Fruit fly (Drosophila melanogaster) whole organism, embryonic: ENCODE data around the gene CG31633.
A peak's percentile ranks its signal among the peaks of the same experiment; 100 is the strongest.

Experiments used
- Blimp-1 ChIP-seq: fragments of 200-800 bp; sonication (Bioruptor generic); optimal IDR thresholded peaks from 3 replicates; lab custom pipeline; 2018; ENCODE audit warnings: missing biosample characterization, missing genetic modification characterization, mild to moderate bottlenecking, moderate library complexity, missing genetic modification reagents
- CG11504 ChIP-seq: fragments of 200-800 bp; sonication (Bioruptor generic); optimal IDR thresholded peaks from 3 replicates; lab custom pipeline; 2019; ENCODE audit warnings: missing biosample characterization, mild to moderate bottlenecking, missing genetic modification characterization, moderate library complexity
- CG12155 ChIP-seq: fragments of 200-800 bp; sonication (Bioruptor generic); optimal IDR thresholded peaks from 3 replicates; lab custom pipeline; 2016; ENCODE audit warnings: missing biosample characterization, missing genetic modification characterization
- CG1233 ChIP-seq: fragments of 200-800 bp; sonication (Bioruptor generic); optimal IDR thresholded peaks from 4 replicates; lab custom pipeline; 2018; ENCODE audit warnings: missing biosample characterization, mild to moderate bottlenecking, missing genetic modification characterization
- CG12769 ChIP-seq: fragments of 200-800 bp; sonication (Bioruptor generic); optimal IDR thresholded peaks from 2 replicates; lab custom pipeline; 2019; ENCODE audit warnings: missing biosample characterization, mild to moderate bottlenecking, missing genetic modification characterization, moderate library complexity
- CG14050 ChIP-seq: fragments of 200-800 bp; sonication (Bioruptor generic); IDR thresholded peaks from 3 replicates; pipeline ENCODE4 v1.3.6; 2022; ENCODE audit warnings: missing biosample characterization, missing genetic modification characterization
- CG14710 ChIP-seq: fragments of 200-800 bp; sonication (Bioruptor generic); optimal IDR thresholded peaks from 3 replicates; lab custom pipeline; 2019; ENCODE audit warnings: missing biosample characterization, mild to moderate bottlenecking, missing genetic modification characterization, moderate library complexity
- CG15514 ChIP-seq: fragments of 200-800 bp; sonication (Bioruptor generic); optimal IDR thresholded peaks from 3 replicates; lab custom pipeline; 2017; ENCODE audit warnings: missing biosample characterization, missing genetic modification characterization, mild to moderate bottlenecking, moderate library complexity, missing genetic modification reagents
- CG15601 ChIP-seq: fragments of 200-800 bp; sonication (Bioruptor generic); optimal IDR thresholded peaks from 3 replicates; lab custom pipeline; 2019; ENCODE audit warnings: missing biosample characterization, mild to moderate bottlenecking, missing genetic modification characterization, moderate library complexity
- CG17186 ChIP-seq: fragments of 200-800 bp; sonication (Bioruptor generic); optimal IDR thresholded peaks from 3 replicates; lab custom pipeline; 2017; ENCODE audit warnings: missing biosample characterization, missing genetic modification reagents, missing genetic modification characterization
- CG17568 ChIP-seq: fragments of 200-800 bp; sonication (Bioruptor generic); optimal IDR thresholded peaks from 2 replicates; lab custom pipeline; 2018; ENCODE audit warnings: missing biosample characterization, mild to moderate bottlenecking, missing genetic modification characterization, moderate library complexity
- CG18619 ChIP-seq: fragments of 200-800 bp; sonication (Bioruptor generic); optimal IDR thresholded peaks from 3 replicates; lab custom pipeline; 2017; ENCODE audit warnings: missing biosample characterization, mild to moderate bottlenecking, missing genetic modification characterization
- CG2199 ChIP-seq: fragments of 200-800 bp; sonication (Bioruptor generic); IDR thresholded peaks from 3 replicates; pipeline ENCODE4 v1.3.6; 2022; ENCODE audit warnings: missing biosample characterization, missing genetic modification characterization
- CG31388 ChIP-seq: fragments of 200-800 bp; sonication (Bioruptor generic); optimal IDR thresholded peaks from 2 replicates; lab custom pipeline; 2016; ENCODE audit warnings: missing biosample characterization, missing genetic modification characterization
- CG4424 ChIP-seq: fragments of 200-800 bp; sonication (Bioruptor generic); optimal IDR thresholded peaks from 3 replicates; lab custom pipeline; 2016; ENCODE audit warnings: missing biosample characterization, missing genetic modification characterization
- CG4820 ChIP-seq: fragments of 200-800 bp; sonication (Bioruptor generic); optimal IDR thresholded peaks from 3 replicates; lab custom pipeline; 2016; ENCODE audit warnings: missing biosample characterization, missing genetic modification characterization
- CG6254 ChIP-seq: fragments of 200-800 bp; sonication (Bioruptor generic); optimal IDR thresholded peaks from 3 replicates; lab custom pipeline; 2017; ENCODE audit warnings: mild to moderate bottlenecking, missing biosample characterization, missing genetic modification reagents, missing genetic modification characterization
- CG7786 ChIP-seq: fragments of 200-800 bp; sonication (Bioruptor generic); optimal IDR thresholded peaks from 2 replicates; lab custom pipeline; 2016; ENCODE audit warnings: missing biosample characterization, missing genetic modification characterization
- CG8359 ChIP-seq: fragments of 200-800 bp; sonication (Bioruptor generic); optimal IDR thresholded peaks from 2 replicates; lab custom pipeline; 2017; ENCODE audit warnings: missing biosample characterization, mild to moderate bottlenecking, missing genetic modification characterization, borderline replicate concordance
- CTCF ChIP-seq: fragments of 200-800 bp; sonication (Bioruptor generic); optimal IDR thresholded peaks from 2 replicates; lab custom pipeline; 2017; ENCODE audit warnings: missing biosample characterization, mild to moderate bottlenecking, missing genetic modification characterization, moderate library complexity
- Dip2 ChIP-seq: fragments of 200-800 bp; sonication (Bioruptor generic); IDR thresholded peaks from 2 replicates; pipeline ENCODE4 v1.3.6; 2022; ENCODE audit warnings: missing biosample characterization, missing genetic modification characterization
- Nf-YB ChIP-seq: fragments of 200-800 bp; sonication (Bioruptor generic); optimal IDR thresholded peaks from 3 replicates; lab custom pipeline; 2019; ENCODE audit warnings: missing biosample characterization, mild to moderate bottlenecking, missing genetic modification characterization, moderate library complexity
- Oli ChIP-seq: fragments of 200-800 bp; sonication (Bioruptor generic); optimal IDR thresholded peaks from 2 replicates; lab custom pipeline; 2018; ENCODE audit warnings: missing biosample characterization, mild to moderate bottlenecking, missing genetic modification characterization, moderate library complexity
- Rx ChIP-seq: fragments of 200-800 bp; sonication (Bioruptor generic); IDR thresholded peaks from 2 replicates; pipeline ENCODE4 v1.3.6; 2022; ENCODE audit warnings: missing biosample characterization, missing genetic modification characterization
- Side ChIP-seq: fragments of 200-800 bp; sonication (Bioruptor generic); optimal IDR thresholded peaks from 2 replicates; lab custom pipeline; 2016; ENCODE audit warnings: missing biosample characterization, missing genetic modification characterization
- Spps ChIP-seq: fragments of 200-800 bp; sonication (Bioruptor generic); optimal IDR thresholded peaks from 2 replicates; lab custom pipeline; 2018; ENCODE audit warnings: missing biosample characterization, mild to moderate bottlenecking, missing genetic modification characterization
- Sry-δ ChIP-seq: fragments of 200-800 bp; sonication (Bioruptor generic); optimal IDR thresholded peaks from 2 replicates; lab custom pipeline; 2016; ENCODE audit warnings: missing biosample characterization, missing genetic modification characterization
- aop ChIP-seq: fragments of 200-800 bp; sonication (Bioruptor generic); IDR thresholded peaks from 2 replicates; pipeline ENCODE4 v1.3.6; 2022; ENCODE audit warnings: missing biosample characterization, missing genetic modification characterization
- ase ChIP-seq: fragments of 200-800 bp; sonication (Bioruptor generic); IDR thresholded peaks from 3 replicates; pipeline ENCODE4 v1.3.6; 2022; ENCODE audit warnings: missing biosample characterization, missing genetic modification characterization
- bsh ChIP-seq, 2 experiments: fragments of 200-800 bp; sonication (Bioruptor generic); optimal IDR thresholded peaks; 2 replicates each; lab custom pipeline; 2017 to 2018; ENCODE audit warnings: mild to moderate bottlenecking in 2 of 2, missing biosample characterization in 2 of 2, missing genetic modification characterization in 2 of 2, moderate library complexity in 1 of 2
- cg ChIP-seq: fragments of 200-800 bp; sonication (Bioruptor generic); optimal IDR thresholded peaks from 3 replicates; lab custom pipeline; 2019; ENCODE audit warnings: missing biosample characterization, mild to moderate bottlenecking, missing genetic modification characterization, moderate library complexity
- chn ChIP-seq: fragments of 200-800 bp; sonication (Bioruptor generic); optimal IDR thresholded peaks from 2 replicates; lab custom pipeline; 2016; ENCODE audit warnings: missing biosample characterization, missing genetic modification characterization
- cwo ChIP-seq: fragments of 200-800 bp; sonication (Bioruptor generic); optimal IDR thresholded peaks from 3 replicates; lab custom pipeline; 2017; ENCODE audit warnings: missing biosample characterization, missing genetic modification characterization, mild to moderate bottlenecking, moderate library complexity, missing genetic modification reagents
- dm ChIP-seq: fragments of 200-800 bp; sonication (Bioruptor generic); optimal IDR thresholded peaks from 3 replicates; lab custom pipeline; 2016; ENCODE audit warnings: missing biosample characterization, missing genetic modification characterization
- fd102C ChIP-seq: fragments of 200-800 bp; sonication (Bioruptor generic); optimal IDR thresholded peaks from 2 replicates; lab custom pipeline; 2018; ENCODE audit warnings: missing biosample characterization, mild to moderate bottlenecking, missing genetic modification characterization, moderate library complexity
- fd3F ChIP-seq: fragments of 200-800 bp; sonication (Bioruptor generic); optimal IDR thresholded peaks from 2 replicates; lab custom pipeline; 2018; ENCODE audit warnings: missing biosample characterization, mild to moderate bottlenecking, missing genetic modification characterization, moderate library complexity
- fu2 ChIP-seq: fragments of 200-800 bp; sonication (Bioruptor generic); optimal IDR thresholded peaks from 2 replicates; lab custom pipeline; 2016; ENCODE audit warnings: missing biosample characterization, missing genetic modification characterization
- grau ChIP-seq: fragments of 200-800 bp; optimal IDR thresholded peaks from 3 replicates; lab custom pipeline; 2019; ENCODE audit warnings: missing biosample characterization, mild to moderate bottlenecking, missing genetic modification characterization, moderate library complexity
- hth ChIP-seq: fragments of >200 bp; optimal IDR thresholded peaks from 2 replicates; lab custom pipeline; 2017; ENCODE audit warnings: inconsistent platforms
- p53 ChIP-seq: fragments of 200-800 bp; sonication (Bioruptor generic); optimal IDR thresholded peaks from 2 replicates; lab custom pipeline; 2016; ENCODE audit warnings: missing biosample characterization, missing genetic modification characterization
- pan ChIP-seq, 4 experiments: fragments of >200 bp in 3 of 4; fragments of 200-800 bp in 1 of 4; sonication (Bioruptor generic) in 1 of 4; optimal IDR thresholded peaks in 3 of 4; IDR thresholded peaks in 1 of 4; 2 replicates each; pipeline versions ENCODE4 v1.3.6 to Lab custom; 2017 to 2022; ENCODE audit warnings: missing biosample characterization in 2 of 4, missing genetic modification characterization in 2 of 4, mixed read lengths in 1 of 4
- schlank ChIP-seq: fragments of 200-800 bp; sonication (Bioruptor generic); optimal IDR thresholded peaks from 2 replicates; lab custom pipeline; 2018; ENCODE audit warnings: missing biosample characterization, mild to moderate bottlenecking, missing genetic modification characterization
- sima ChIP-seq: fragments of 200-800 bp; sonication (Bioruptor generic); optimal IDR thresholded peaks from 2 replicates; lab custom pipeline; 2016; ENCODE audit warnings: missing biosample characterization, missing genetic modification characterization
- toy ChIP-seq: fragments of 200-800 bp; sonication (Bioruptor generic); IDR thresholded peaks from 2 replicates; pipeline ENCODE4 v1.3.6; 2022; ENCODE audit warnings: missing biosample characterization, missing genetic modification characterization
- zen ChIP-seq: fragments of 200-800 bp; sonication (Bioruptor generic); optimal IDR thresholded peaks from 3 replicates; lab custom pipeline; 2018; ENCODE audit warnings: missing biosample characterization, mild to moderate bottlenecking, missing genetic modification characterization, moderate library complexity
- zfh2 ChIP-seq: fragments of 200-800 bp; sonication (Bioruptor generic); optimal IDR thresholded peaks from 2 replicates; lab custom pipeline; 2016; ENCODE audit warnings: missing biosample characterization, missing genetic modification characterization

Gene CG31633

DNA sequence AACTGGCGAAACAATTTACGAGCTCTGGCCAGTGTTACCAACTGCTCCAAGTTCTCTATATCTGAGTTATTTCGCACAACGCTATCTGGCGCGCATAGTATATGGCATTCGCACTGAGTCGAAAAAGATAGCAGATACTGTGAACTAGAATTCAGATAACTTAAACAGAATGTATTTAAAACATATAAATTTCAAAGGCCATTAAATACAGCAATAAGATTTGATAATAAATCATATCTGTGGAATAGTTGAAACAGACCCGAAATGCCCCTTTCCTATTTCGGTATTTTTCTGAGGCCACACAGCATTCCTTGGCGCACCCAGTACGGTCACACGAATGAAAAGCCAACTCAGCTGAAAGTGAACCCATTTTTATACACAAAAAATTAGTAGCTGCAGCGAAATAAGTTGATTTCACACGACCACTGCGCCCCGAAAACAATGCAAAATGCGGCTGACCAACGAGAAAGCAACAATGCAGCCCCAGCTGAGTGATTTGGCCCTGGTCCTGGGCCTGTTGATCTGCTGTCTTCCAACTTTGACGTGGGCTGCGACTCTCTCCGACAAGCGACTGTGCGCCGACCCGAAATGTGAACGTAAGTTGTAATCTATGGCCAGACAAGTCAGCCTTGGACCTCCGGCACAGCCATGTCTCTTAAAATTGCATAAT lies 6.9 kb downstream of the CG31633 start, which contains the start of the genes CG31635 and Tango1 (continued):
- peak; percentile 81 for TF ChIP-seq CG14710 (tag; lab: Kevin White, UChicago)
- no peak for TF ChIP-seq pan (optimal IDR thresholded peaks at IDR 0.05; lab: Kevin White, UChicago)
- TF ChIP-seq pan (GFP tag; optimal IDR thresholded peaks at IDR 0.05 in 1 of 2, IDR thresholded peaks at IDR 0.05 in 1 of 2): peak in 1 of 2 experiments; percentile 12
- TF ChIP-seq fu2 (GFP tag; lab: Kevin White, UChicago): no peak
- TF ChIP-seq toy (GFP tag; lab: Robert Waterston, UW): no peak
- TF ChIP-seq sima (GFP tag; lab: Kevin White, UChicago): no peak
- TF ChIP-seq CG18619 (GFP tag; lab: Kevin White, UChicago): no peak
- no peak for TF ChIP-seq grau (tag; lab: Kevin White, UChicago)
- peak; percentile 3 for TF ChIP-seq zen (tag; lab: Kevin White, UChicago)
- peak; percentile 18 for TF ChIP-seq CG15601 (tag; lab: Kevin White, UChicago)
- TF ChIP-seq, all 482 proteins: peak for 103

- TF ChIP-seq CG17568 (GFP tag; lab: Kevin White, UChicago) (peak; percentile 87), schlank (tag; lab: Kevin White, UChicago) (peak; percentile 85), fd3F (peak; percentile 95), cwo (GFP tag; lab: Kevin White, UChicago) (peak; percentile 94), CG2199 (GFP tag; lab: Robert Waterston, UW) (peak; percentile 86; the same call in 1 of the 3 replicates), CG31388 (GFP tag; lab: Kevin White, UChicago) (peak; percentile 77), cg (GFP tag; lab: Kevin White, UChicago) (no peak), CG12155 (GFP tag; lab: Kevin White, UChicago) (peak; percentile 95), Blimp-1 (peak; percentile 91), hth (no peak), dm (GFP tag; lab: Kevin White, UChicago) (peak; percentile 88), Oli (tag; lab: Kevin White, UChicago) (peak; percentile 96), aop (GFP tag; lab: Robert Waterston, UW) (no peak), CG11504 (tag; lab: Kevin White, UChicago) (peak; percentile 96), CG15601 (tag; lab: Kevin White, UChicago) (peak; percentile 92), CG15514 (peak; percentile 90), CG4820 (GFP tag; lab: Kevin White, UChicago) (peak; percentile 100), CG8359 (peak; percentile 85), ase (GFP tag; lab: Robert Waterston, UW) (peak; percentile 86), Side (peak; percentile 88), chn (GFP tag; lab: Kevin White, UChicago) (peak; percentile 91), Sry-δ (GFP tag; lab: Kevin White, UChicago) (peak; percentile 56), p53 (GFP tag; lab: Kevin White, UChicago) (peak; percentile 83), CG4424 (GFP tag; lab: Kevin White, UChicago) (peak; percentile 95), CG18619 (GFP tag; lab: Kevin White, UChicago) (peak; percentile 95), Nf-YB (peak; percentile 81), Spps (tag; lab: Kevin White, UChicago) (peak; percentile 86), CG1233 (GFP tag; lab: Kevin White, UChicago) (peak; percentile 93), bsh (GFP tag; optimal IDR thresholded peaks at IDR 0.05; lab: Kevin White, UChicago) (peak; percentile 77 to 92), CG6254 (GFP tag; lab: Kevin White, UChicago) (peak; percentile 87), zfh2 (GFP tag; lab: Kevin White, UChicago) (peak; percentile 94), fd102C (GFP tag; lab: Kevin White, UChicago) (peak; percentile 15), Dip2 (GFP tag; lab: Robert Waterston, UW) (peak; percentile 46; the same call in 1 of the 2 replicates), Rx (peak; percentile 80), CG14050 (GFP tag; lab: Robert Waterston, UW) (peak; percentile 90), CG12769 (tag; lab: Kevin White, UChicago) (peak; percentile 93), CTCF (peak; percentile 61), CG17186 (GFP tag; lab: Kevin White, UChicago) (peak; percentile 85), CG7786 (GFP tag; lab: Kevin White, UChicago) (peak; percentile 93)
Measured at dm6 chr2L:6648163-6648628, 7.9 kb downstream of the CG31633 start.
